Worm (Caenorhabditis elegans) whole organism, L3 larva: ENCODE measurements around the gene clc-32.

Experiments used
- nhr-237 ChIP-seq: fragments of 150-350 bp; optimal IDR thresholded peaks from 2 replicates; lab custom pipeline; 2014; ENCODE audit warnings: missing biosample characterization, missing genetic modification characterization
- nhr-43 ChIP-seq: sonication (generic microtip); optimal IDR thresholded peaks from 2 replicates; lab custom pipeline; 2016; ENCODE audit warnings: mild to moderate bottlenecking, missing genetic modification characterization, missing compliant biosample characterization; ENCODE audit not compliant: poor library complexity, severe bottlenecking
- tbx-2 ChIP-seq: sonication (generic microtip); optimal IDR thresholded peaks from 2 replicates; lab custom pipeline; 2016; ENCODE audit warnings: mild to moderate bottlenecking, missing genetic modification characterization, missing compliant biosample characterization

DNA sequence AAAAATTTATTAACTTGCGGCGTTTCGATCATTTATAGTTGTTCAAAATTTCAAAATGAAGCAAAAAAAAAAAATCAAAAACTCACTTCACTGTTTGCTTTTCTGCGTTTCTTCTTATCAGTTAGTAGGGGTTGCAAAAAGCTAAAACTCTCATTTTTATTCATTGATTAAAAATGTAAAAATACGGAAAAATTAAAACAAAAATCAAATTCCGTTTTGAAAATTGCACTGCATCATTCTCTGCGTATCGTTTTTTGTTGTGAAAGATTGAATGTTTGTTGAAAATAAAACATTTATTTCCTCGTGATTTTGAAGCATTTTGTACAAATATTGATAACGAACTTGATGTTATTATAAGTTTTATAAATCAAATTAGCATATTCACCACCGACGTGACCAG is 11.9 kb downstream of the clc-32 start:
- no peak for TF ChIP-seq tbx-2 (tag; lab: Kevin White, UChicago)
- no peak for TF ChIP-seq nhr-43
- TF ChIP-seq nhr-237, result no peak
